Fruit fly (Drosophila melanogaster) whole organism, embryonic: ENCODE results near the gene CdGAPr.

Experiments
- Abd-B ChIP-seq: fragments of 200-800 bp; sonication (Bioruptor generic); optimal IDR thresholded peaks from 2 replicates; lab custom pipeline; 2018; ENCODE audit warnings: missing biosample characterization, mild to moderate bottlenecking, missing genetic modification characterization, moderate library complexity
- BtbVII ChIP-seq: fragments of 200-800 bp; sonication (Bioruptor generic); optimal IDR thresholded peaks from 3 replicates; lab custom pipeline; 2017; ENCODE audit warnings: missing biosample characterization, mild to moderate bottlenecking, missing genetic modification characterization
- CG10366 ChIP-seq: fragments of 200-800 bp; sonication (Bioruptor generic); IDR thresholded peaks from 2 replicates; pipeline ENCODE4 v1.3.6; 2022; ENCODE audit warnings: missing biosample characterization, missing genetic modification characterization
- CG13894 ChIP-seq: fragments of 200-800 bp; sonication (Bioruptor generic); optimal IDR thresholded peaks from 3 replicates; lab custom pipeline; 2018; ENCODE audit warnings: missing biosample characterization, mild to moderate bottlenecking, missing genetic modification characterization, moderate library complexity
- CG15696 ChIP-seq: fragments of 200-800 bp; sonication (Bioruptor generic); optimal IDR thresholded peaks from 2 replicates; lab custom pipeline; 2019; ENCODE audit warnings: missing biosample characterization, mild to moderate bottlenecking, missing genetic modification characterization, moderate library complexity
- CG1602 ChIP-seq: fragments of 200-800 bp; sonication (Bioruptor generic); optimal IDR thresholded peaks from 3 replicates; lab custom pipeline; 2016; ENCODE audit warnings: missing biosample characterization, missing genetic modification characterization
- CG32772 ChIP-seq: fragments of 200-800 bp; sonication (Bioruptor generic); IDR thresholded peaks from 2 replicates; pipeline ENCODE4 v1.3.6; 2022; ENCODE audit warnings: missing biosample characterization, missing genetic modification characterization
- CG3838 ChIP-seq: fragments of 200-800 bp; sonication (Bioruptor generic); optimal IDR thresholded peaks from 3 replicates; lab custom pipeline; 2016; ENCODE audit warnings: missing biosample characterization, missing genetic modification characterization
- CG4404 ChIP-seq: fragments of 200-800 bp; sonication (Bioruptor generic); IDR thresholded peaks from 2 replicates; pipeline ENCODE4 v1.3.6; 2022; ENCODE audit warnings: missing biosample characterization, missing genetic modification characterization
- CG4730 ChIP-seq: fragments of 200-800 bp; sonication (Bioruptor generic); IDR thresholded peaks from 2 replicates; pipeline ENCODE4 v1.3.6; 2022; ENCODE audit warnings: missing biosample characterization, missing genetic modification characterization
- CG6689 ChIP-seq: fragments of 200-800 bp; sonication (Bioruptor generic); IDR thresholded peaks from 2 replicates; pipeline ENCODE4 v1.3.6; 2022; ENCODE audit warnings: missing biosample characterization, missing genetic modification characterization
- CG6854 ChIP-seq: fragments of 200-800 bp; sonication (Bioruptor generic); optimal IDR thresholded peaks from 3 replicates; lab custom pipeline; 2017; ENCODE audit warnings: missing biosample characterization, mild to moderate bottlenecking, missing genetic modification characterization
- CG7556 ChIP-seq: fragments of 200-800 bp; sonication (Bioruptor generic); optimal IDR thresholded peaks from 2 replicates; lab custom pipeline; 2017; ENCODE audit warnings: missing biosample characterization, mild to moderate bottlenecking, missing genetic modification characterization
- CG9876 ChIP-seq: fragments of 200-800 bp; sonication (Bioruptor generic); optimal IDR thresholded peaks from 2 replicates; lab custom pipeline; 2016; ENCODE audit warnings: missing biosample characterization, missing genetic modification characterization
- Dek ChIP-seq: fragments of 200-800 bp; sonication (Bioruptor generic); optimal IDR thresholded peaks from 3 replicates; lab custom pipeline; 2019; ENCODE audit warnings: missing biosample characterization, mild to moderate bottlenecking, missing genetic modification characterization, moderate library complexity
- GATAe ChIP-seq: fragments of 200-800 bp; sonication (Bioruptor generic); conservative IDR thresholded peaks from 2 replicates; pipeline ENCODE4 v1.3.6; 2022; ENCODE audit warnings: missing biosample characterization, missing genetic modification characterization
- Lhr ChIP-seq: fragments of 200-800 bp; sonication (Bioruptor generic); optimal IDR thresholded peaks from 3 replicates; lab custom pipeline; 2017; ENCODE audit warnings: mild to moderate bottlenecking, missing biosample characterization, missing genetic modification reagents, missing genetic modification characterization
- MBD-R2 ChIP-seq: fragments of 200-800 bp; sonication (Bioruptor generic); IDR thresholded peaks from 2 replicates; pipeline ENCODE4 v1.3.6; 2022; ENCODE audit warnings: missing biosample characterization, missing genetic modification characterization
- Meics ChIP-seq: fragments of 200-800 bp; sonication (Bioruptor generic); optimal IDR thresholded peaks from 2 replicates; lab custom pipeline; 2017; ENCODE audit warnings: missing biosample characterization, mild to moderate bottlenecking, missing genetic modification characterization
- NC2α ChIP-seq: fragments of 200-800 bp; sonication (Bioruptor generic); optimal IDR thresholded peaks from 2 replicates; lab custom pipeline; 2016; ENCODE audit warnings: missing biosample characterization, missing genetic modification characterization
- Nf-YC ChIP-seq: fragments of 200-800 bp; optimal IDR thresholded peaks from 3 replicates; lab custom pipeline; 2019; ENCODE audit warnings: missing biosample characterization, mild to moderate bottlenecking, missing genetic modification characterization, moderate library complexity
- Oaz ChIP-seq: fragments of 200-800 bp; sonication (Bioruptor generic); IDR thresholded peaks from 2 replicates; pipeline ENCODE4 v1.3.6; 2022; ENCODE audit warnings: missing biosample characterization, missing genetic modification characterization
- Poxn ChIP-seq: fragments of 200-800 bp; sonication (Bioruptor generic); IDR thresholded peaks from 2 replicates; pipeline ENCODE4 v1.3.6; 2022; ENCODE audit warnings: missing biosample characterization, missing genetic modification characterization
- Rx ChIP-seq: fragments of 200-800 bp; sonication (Bioruptor generic); IDR thresholded peaks from 2 replicates; pipeline ENCODE4 v1.3.6; 2022; ENCODE audit warnings: missing biosample characterization, missing genetic modification characterization
- Sox102F ChIP-seq: fragments of 200-800 bp; sonication (Bioruptor generic); optimal IDR thresholded peaks from 2 replicates; lab custom pipeline; 2018; ENCODE audit warnings: missing biosample characterization, mild to moderate bottlenecking, missing genetic modification characterization, moderate library complexity
- Sry-δ ChIP-seq: fragments of 200-800 bp; sonication (Bioruptor generic); optimal IDR thresholded peaks from 2 replicates; lab custom pipeline; 2016; ENCODE audit warnings: missing biosample characterization, missing genetic modification characterization
- Trl ChIP-seq, 3 experiments: fragments of >200 bp in 2 of 3; fragments of 200-800 bp in 1 of 3; sonication (Bioruptor generic) in 1 of 3; optimal IDR thresholded peaks; 2 replicates in 1 of 3; 3 replicates in 2 of 3; lab custom pipeline; 2016 to 2017; ENCODE audit warnings: missing biosample characterization in 1 of 3, missing genetic modification characterization in 1 of 3
- Xbp1 ChIP-seq: fragments of 200-800 bp; sonication (Bioruptor generic); optimal IDR thresholded peaks from 3 replicates; lab custom pipeline; 2016; ENCODE audit warnings: missing biosample characterization, mild to moderate bottlenecking, missing genetic modification characterization
- amos ChIP-seq: fragments of 200-800 bp; sonication (Bioruptor generic); IDR thresholded peaks from 2 replicates; pipeline ENCODE4 v1.3.6; 2022; ENCODE audit warnings: missing biosample characterization, missing genetic modification characterization; ENCODE audit not compliant: partially characterized antibody
- aop ChIP-seq: fragments of 200-800 bp; sonication (Bioruptor generic); IDR thresholded peaks from 2 replicates; pipeline ENCODE4 v1.3.6; 2022; ENCODE audit warnings: missing biosample characterization, missing genetic modification characterization
- ato ChIP-seq: fragments of 200-800 bp; sonication (Bioruptor generic); IDR thresholded peaks from 2 replicates; pipeline ENCODE4 v1.3.6; 2022; ENCODE audit warnings: missing biosample characterization, missing genetic modification characterization; ENCODE audit not compliant: partially characterized antibody
- cato ChIP-seq: fragments of 200-800 bp; sonication (Bioruptor generic); optimal IDR thresholded peaks from 2 replicates; lab custom pipeline; 2016; ENCODE audit warnings: missing biosample characterization, missing genetic modification characterization, borderline replicate concordance
- chif ChIP-seq, 2 experiments: fragments of 200-800 bp; sonication (Bioruptor generic); optimal IDR thresholded peaks; 3 replicates each; lab custom pipeline; 2016; ENCODE audit warnings: missing biosample characterization in 2 of 2, missing genetic modification characterization in 2 of 2
- chm ChIP-seq: fragments of 200-800 bp; sonication (Bioruptor generic); IDR thresholded peaks from 2 replicates; pipeline ENCODE4 v1.3.6; 2022; ENCODE audit warnings: missing biosample characterization, missing genetic modification characterization
- ci ChIP-seq: fragments of 200-800 bp; sonication (Bioruptor generic); IDR thresholded peaks from 3 replicates; pipeline ENCODE4 v1.3.6; 2022; ENCODE audit warnings: missing biosample characterization, missing genetic modification characterization
- crp ChIP-seq, 2 experiments: fragments of 200-800 bp; sonication (Bioruptor generic); optimal IDR thresholded peaks; 2 replicates in 1 of 2; 3 replicates in 1 of 2; lab custom pipeline; 2017; ENCODE audit warnings: missing biosample characterization in 2 of 2, missing genetic modification characterization in 2 of 2, mild to moderate bottlenecking in 1 of 2, moderate library complexity in 1 of 2
- cwo ChIP-seq: fragments of 200-800 bp; sonication (Bioruptor generic); optimal IDR thresholded peaks from 3 replicates; lab custom pipeline; 2017; ENCODE audit warnings: missing biosample characterization, missing genetic modification characterization, mild to moderate bottlenecking, moderate library complexity, missing genetic modification reagents
- da ChIP-seq: fragments of 200-800 bp; sonication (Bioruptor generic); optimal IDR thresholded peaks from 2 replicates; lab custom pipeline; 2016; ENCODE audit warnings: missing biosample characterization, missing genetic modification characterization
- dmrt11E ChIP-seq: fragments of 200-800 bp; sonication (Bioruptor generic); optimal IDR thresholded peaks from 3 replicates; lab custom pipeline; 2018; ENCODE audit warnings: missing biosample characterization, mild to moderate bottlenecking, missing genetic modification characterization, moderate library complexity
- gt ChIP-seq: fragments of 200-800 bp; sonication (Bioruptor generic); IDR thresholded peaks from 2 replicates; pipeline ENCODE4 v1.3.6; 2022; ENCODE audit warnings: missing biosample characterization, missing genetic modification characterization
- hbn ChIP-seq: fragments of 200-800 bp; sonication (Bioruptor generic); IDR thresholded peaks from 2 replicates; pipeline ENCODE4 v1.3.6; 2022; ENCODE audit warnings: missing biosample characterization, missing genetic modification characterization; ENCODE audit not compliant: partially characterized antibody
- inv ChIP-seq: fragments of 200-800 bp; sonication (Bioruptor generic); IDR thresholded peaks from 2 replicates; pipeline ENCODE4 v1.3.6; 2022; ENCODE audit warnings: missing biosample characterization, missing genetic modification characterization; ENCODE audit not compliant: partially characterized antibody
- mam ChIP-seq: fragments of 200-800 bp; sonication (Bioruptor generic); optimal IDR thresholded peaks from 3 replicates; lab custom pipeline; 2016; ENCODE audit warnings: missing biosample characterization, missing genetic modification characterization
- nerfin-2 ChIP-seq: fragments of 200-800 bp; sonication (Bioruptor generic); IDR thresholded peaks from 2 replicates; pipeline ENCODE4 v1.3.6; 2022; ENCODE audit warnings: missing biosample characterization, missing genetic modification characterization; ENCODE audit not compliant: partially characterized antibody
- pan ChIP-seq, 4 experiments: fragments of >200 bp in 3 of 4; fragments of 200-800 bp in 1 of 4; sonication (Bioruptor generic) in 1 of 4; optimal IDR thresholded peaks in 3 of 4; IDR thresholded peaks in 1 of 4; 2 replicates each; pipeline versions ENCODE4 v1.3.6 to Lab custom; 2017 to 2022; ENCODE audit warnings: missing biosample characterization in 2 of 4, missing genetic modification characterization in 2 of 4, mixed read lengths in 1 of 4
- pb ChIP-seq: fragments of 200-800 bp; sonication (Bioruptor generic); optimal IDR thresholded peaks from 3 replicates; lab custom pipeline; 2016; ENCODE audit warnings: missing biosample characterization, missing genetic modification characterization
- scrt ChIP-seq: fragments of 200-800 bp; sonication (Bioruptor generic); optimal IDR thresholded peaks from 2 replicates; lab custom pipeline; 2018; ENCODE audit warnings: missing biosample characterization, mild to moderate bottlenecking, missing genetic modification characterization, moderate library complexity
- sima ChIP-seq: fragments of 200-800 bp; sonication (Bioruptor generic); optimal IDR thresholded peaks from 2 replicates; lab custom pipeline; 2016; ENCODE audit warnings: missing biosample characterization, missing genetic modification characterization
- slp2 ChIP-seq: fragments of 200-800 bp; sonication (Bioruptor generic); optimal IDR thresholded peaks from 2 replicates; lab custom pipeline; 2016; ENCODE audit warnings: missing biosample characterization, missing genetic modification characterization
- zen ChIP-seq: fragments of 200-800 bp; sonication (Bioruptor generic); optimal IDR thresholded peaks from 3 replicates; lab custom pipeline; 2018; ENCODE audit warnings: missing biosample characterization, mild to moderate bottlenecking, missing genetic modification characterization, moderate library complexity

Gene CdGAPr

dm6 chr2L:19819896-19820295 is 28.2 kb upstream of the CdGAPr start (continued):
- no peak for TF ChIP-seq da (GFP tag; lab: Kevin White, UChicago)
- peak; percentile 98 for TF ChIP-seq scrt (GFP tag; lab: Kevin White, UChicago)
- no peak for TF ChIP-seq Dek (tag; lab: Kevin White, UChicago)
- TF ChIP-seq Lhr (GFP tag; lab: Kevin White, UChicago): no peak
- no peak for TF ChIP-seq CG9876
- no peak for TF ChIP-seq gt (GFP tag; lab: Robert Waterston, UW)
- TF ChIP-seq Poxn: no peak
- TF ChIP-seq MBD-R2: no peak
- TF ChIP-seq inv (GFP tag; lab: Robert Waterston, UW): 0 out of 2 replicates have a peak, but pooled peaks have one; percentile 13
- no peak for TF ChIP-seq CG4404 (GFP tag; lab: Robert Waterston, UW)
- TF ChIP-seq crp (GFP tag; optimal IDR thresholded peaks at IDR 0.05; lab: Kevin White, UChicago): no peak
- TF ChIP-seq Rx (GFP tag; lab: Robert Waterston, UW): no peak
- no peak for TF ChIP-seq CG3838 (GFP tag; lab: Kevin White, UChicago)
- no peak for TF ChIP-seq sima (GFP tag; lab: Kevin White, UChicago)
- TF ChIP-seq Abd-B (GFP tag; lab: Kevin White, UChicago): no peak
- no peak for TF ChIP-seq Meics
- TF ChIP-seq CG13894 (tag; lab: Kevin White, UChicago): peak; percentile 6
- TF ChIP-seq mam: no peak
- TF ChIP-seq aop (GFP tag; lab: Robert Waterston, UW): no peak
- no peak for TF ChIP-seq CG1602 (GFP tag; lab: Kevin White, UChicago)
- peak; percentile 61 for TF ChIP-seq BtbVII (GFP tag; lab: Kevin White, UChicago)
- no peak for TF ChIP-seq cato (GFP tag; lab: Kevin White, UChicago)
- TF ChIP-seq Xbp1: no peak
- TF ChIP-seq dmrt11E (tag; lab: Kevin White, UChicago): no peak
- TF ChIP-seq ato (GFP tag; lab: Robert Waterston, UW): no peak
- TF ChIP-seq Oaz (GFP tag; lab: Robert Waterston, UW): no peak
- no peak for TF ChIP-seq Sry-δ
- TF ChIP-seq amos (GFP tag; lab: Robert Waterston, UW): no peak
- TF ChIP-seq CG10366: no peak
- no peak for TF ChIP-seq CG6854 (GFP tag; lab: Kevin White, UChicago)
- 0 out of 2 replicates have a peak, but pooled peaks have one; percentile 13 for TF ChIP-seq chm (GFP tag; lab: Robert Waterston, UW)
- TF ChIP-seq pan (optimal IDR thresholded peaks at IDR 0.05; lab: Kevin White, UChicago): no peak
- TF ChIP-seq pan (GFP tag; optimal IDR thresholded peaks at IDR 0.05 in 1 of 2, IDR thresholded peaks at IDR 0.05 in 1 of 2): no peak
- TF ChIP-seq chif (GFP tag; optimal IDR thresholded peaks at IDR 0.05; lab: Kevin White, UChicago): no peak
- TF ChIP-seq CG32772 (GFP tag; lab: Robert Waterston, UW): no peak
- no peak for TF ChIP-seq GATAe (GFP tag; lab: Robert Waterston, UW)
- TF ChIP-seq CG4730 (GFP tag; lab: Robert Waterston, UW): no peak
- TF ChIP-seq CG6689 (GFP tag; lab: Robert Waterston, UW): no peak
- no peak for TF ChIP-seq cwo (GFP tag; lab: Kevin White, UChicago)
- TF ChIP-seq Nf-YC: peak; percentile 37
- TF ChIP-seq CG7556: no peak
- TF ChIP-seq pb (GFP tag; lab: Kevin White, UChicago): no peak
- TF ChIP-seq Trl (optimal IDR thresholded peaks at IDR 0.05; lab: Kevin White, UChicago): peak in 1 of 2 experiments; percentile 28
- TF ChIP-seq Trl (GFP tag; optimal IDR thresholded peaks at IDR 0.05; lab: Kevin White, UChicago): no peak
- no peak for TF ChIP-seq NC2α (GFP tag; lab: Kevin White, UChicago)
- no peak for TF ChIP-seq CG15696 (tag; lab: Kevin White, UChicago)
- TF ChIP-seq nerfin-2 (GFP tag; lab: Robert Waterston, UW): no peak
- TF ChIP-seq ci: 0 out of 3 replicates have a peak, but pooled peaks have one; percentile 13
- no peak for TF ChIP-seq slp2 (GFP tag; lab: Kevin White, UChicago)
- no peak for TF ChIP-seq zen
- TF ChIP-seq hbn (GFP tag; lab: Robert Waterston, UW): no peak
- TF ChIP-seq Sox102F (GFP tag; lab: Kevin White, UChicago): no peak
